Worm (Caenorhabditis elegans): ENCODE measurements around the gene lgc-12.

The lgc-12 gene

DNA sequence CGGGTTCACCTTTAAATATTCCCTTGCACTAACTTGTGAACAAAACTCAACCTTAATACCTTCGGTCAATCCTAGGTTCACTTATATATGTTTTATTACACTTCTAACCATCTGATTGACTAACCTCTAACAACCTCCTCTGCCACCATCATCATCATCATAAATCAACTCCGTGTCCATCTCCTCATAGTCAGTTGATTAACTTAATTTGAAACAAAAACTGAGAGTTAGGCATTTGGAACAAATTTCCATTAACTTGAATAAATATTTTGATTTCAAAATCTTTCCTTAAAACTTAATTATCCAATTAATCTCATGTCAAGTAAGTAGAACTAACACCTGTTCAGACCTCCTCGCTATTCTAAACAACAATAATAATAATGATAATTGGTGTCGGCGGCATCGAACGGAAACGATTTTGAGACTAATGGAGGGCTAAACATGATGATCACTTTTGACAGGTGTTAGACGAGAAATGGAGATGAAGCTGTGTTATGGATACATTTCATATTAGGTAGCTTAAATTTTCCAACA lies 8.2 kb upstream of the lgc-12 start:
- no peak for TF ChIP-seq elt-2 (tag; optimal IDR thresholded peaks at IDR 0.05)
- TF ChIP-seq sea-2 (GFP tag; optimal IDR thresholded peaks at IDR 0.05), result no peak
- no peak for TF ChIP-seq ZK546.5 (tag; optimal IDR thresholded peaks at IDR 0.05)
- TF ChIP-seq mdl-1 (tag; optimal IDR thresholded peaks at IDR 0.05), result no peak
- no peak for TF ChIP-seq ztf-11 (tag; optimal IDR thresholded peaks at IDR 0.05)
- no peak for TF ChIP-seq ztf-4 (tag; optimal IDR thresholded peaks at IDR 0.05)
- TF ChIP-seq pqm-1 (tag; optimal IDR thresholded peaks at IDR 0.05), result no peak
- TF ChIP-seq nhr-12 (tag; optimal IDR thresholded peaks at IDR 0.05), result no peak
- TF ChIP-seq lin-15B (tag; optimal IDR thresholded peaks at IDR 0.05), result no peak
- TF ChIP-seq unc-39 (tag; optimal IDR thresholded peaks at IDR 0.05), result no peak
- no peak for TF ChIP-seq jun-1 (tag; optimal IDR thresholded peaks at IDR 0.05)
- TF ChIP-seq zag-1 (tag; optimal IDR thresholded peaks at IDR 0.05), result no peak
- TF ChIP-seq pha-4 (tag; optimal IDR thresholded peaks at IDR 0.05), result no peak
- TF ChIP-seq elt-1 (tag; optimal IDR thresholded peaks at IDR 0.05), result no peak
- no peak for TF ChIP-seq egl-5 (tag; optimal IDR thresholded peaks at IDR 0.05)
- TF ChIP-seq nhr-25 (tag; optimal IDR thresholded peaks at IDR 0.05), result no peak

DNA sequence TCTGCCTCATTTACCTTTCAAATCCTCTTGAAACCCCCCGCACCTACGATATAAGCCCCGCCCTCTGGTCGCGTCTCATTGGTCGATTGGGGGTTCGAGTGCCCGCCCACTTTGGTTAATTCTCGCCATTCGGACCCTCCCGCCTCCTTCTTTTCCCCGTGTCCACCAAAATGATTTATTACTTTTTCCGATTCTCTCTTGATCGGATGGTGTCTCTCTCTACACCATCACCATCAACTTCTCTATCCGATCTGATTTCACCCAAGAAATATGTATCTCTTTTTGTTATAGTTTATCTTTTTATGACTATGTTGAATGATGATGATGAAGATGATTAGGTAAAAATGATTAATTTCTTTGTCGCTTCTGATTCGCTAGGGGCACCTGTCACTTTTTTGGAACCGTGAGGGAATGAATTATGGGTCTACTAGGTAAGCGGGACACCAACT lies 7.3 kb upstream of the lgc-12 start:
- TF ChIP-seq fos-1 (tag; optimal IDR thresholded peaks at IDR 0.05) (no peak), jun-1 (tag; optimal IDR thresholded peaks at IDR 0.05) (no peak), nfya-1 (tag; optimal IDR thresholded peaks at IDR 0.05; ENCODE audit: insufficient read depth) (peak; percentile 95), zag-1 (tag; optimal IDR thresholded peaks at IDR 0.05) (no peak), mml-1 (tag; optimal IDR thresholded peaks at IDR 0.05) (no peak), ceh-82 (tag; optimal IDR thresholded peaks at IDR 0.05) (no peak), nhr-76 (tag; optimal IDR thresholded peaks at IDR 0.05) (no peak), unc-62 (GFP tag; optimal IDR thresholded peaks at IDR 0.05) (peak; percentile 60), nhr-28 (tag; optimal IDR thresholded peaks at IDR 0.05) (no peak), nhr-237 (tag; optimal IDR thresholded peaks at IDR 0.05) (no peak), lin-39 (tag; optimal IDR thresholded peaks at IDR 0.05) (no peak), ceh-16 (tag; optimal IDR thresholded peaks at IDR 0.05) (no peak), elt-1 (tag; optimal IDR thresholded peaks at IDR 0.05) (peak; percentile 75), tbx-2 (tag; optimal IDR thresholded peaks at IDR 0.05) (no peak), nhr-77 (tag; optimal IDR thresholded peaks at IDR 0.05) (no peak), ZK546.5 (tag; optimal IDR thresholded peaks at IDR 0.05) (no peak), egl-27 (tag; optimal IDR thresholded peaks at IDR 0.05) (no peak), fkh-2 (tag; optimal IDR thresholded peaks at IDR 0.05) (no peak), nhr-25 (tag; optimal IDR thresholded peaks at IDR 0.05) (peak; percentile 34)

DNA sequence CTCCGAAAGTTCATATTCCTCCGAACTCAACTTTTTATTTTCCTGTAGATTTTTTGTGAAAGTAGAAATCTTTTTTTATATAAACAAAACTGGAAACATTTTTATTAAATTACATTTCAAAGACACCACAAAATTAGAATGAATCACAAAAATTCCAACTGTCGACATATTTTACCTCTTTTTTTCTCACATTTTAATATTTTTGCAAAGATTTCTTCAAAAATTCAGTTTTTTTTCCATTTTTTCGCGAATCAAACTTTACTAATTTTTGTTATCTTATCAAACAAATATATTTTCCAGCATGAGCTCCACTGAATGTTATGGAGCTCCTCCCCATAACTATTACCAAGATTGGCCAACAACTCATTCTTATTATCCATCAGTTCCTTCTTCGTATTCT lies 6.6 kb upstream of the lgc-12 start, which contains the start of gene ceh-13:
ceh-13 (plus strand) TSS at position 301 of the 400 bp plus-strand sequence.
- TF ChIP-seq mdl-1 (tag; optimal IDR thresholded peaks at IDR 0.05), result no peak

DNA sequence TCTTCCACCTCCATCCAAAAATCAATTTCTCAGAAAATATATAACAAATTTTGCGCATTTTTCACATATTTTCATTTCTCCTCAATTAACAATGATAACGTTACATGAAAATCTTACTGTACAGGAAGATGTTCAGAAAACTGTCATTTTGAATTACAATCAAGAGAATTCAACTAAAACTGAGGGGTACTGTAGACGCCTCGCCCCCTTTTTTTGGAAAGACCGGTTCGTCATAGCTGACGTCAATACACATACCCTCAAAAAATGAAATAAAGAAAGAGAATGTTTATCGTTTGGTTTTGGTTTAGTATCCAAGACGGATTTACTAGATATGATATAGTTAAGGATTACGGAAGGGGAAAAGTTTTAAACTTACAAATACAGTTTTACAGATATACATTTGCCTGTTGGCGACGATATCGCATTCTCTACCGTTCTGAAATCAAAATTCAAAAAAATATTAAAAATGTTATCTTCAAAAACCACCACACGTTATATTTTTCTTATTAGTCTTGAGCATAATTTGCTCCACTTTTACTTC lies 4.0 kb upstream of the lgc-12 start:
- TF ChIP-seq nhr-25 (tag; optimal IDR thresholded peaks at IDR 0.05), result peak; percentile 32
- peak; percentile 56 for TF ChIP-seq nfya-1 (tag; optimal IDR thresholded peaks at IDR 0.05; ENCODE audit: insufficient read depth)
- TF ChIP-seq nhr-23 (tag; optimal IDR thresholded peaks at IDR 0.05), result peak; percentile 47
- no peak for TF ChIP-seq ceh-9 (tag; optimal IDR thresholded peaks at IDR 0.05)

DNA sequence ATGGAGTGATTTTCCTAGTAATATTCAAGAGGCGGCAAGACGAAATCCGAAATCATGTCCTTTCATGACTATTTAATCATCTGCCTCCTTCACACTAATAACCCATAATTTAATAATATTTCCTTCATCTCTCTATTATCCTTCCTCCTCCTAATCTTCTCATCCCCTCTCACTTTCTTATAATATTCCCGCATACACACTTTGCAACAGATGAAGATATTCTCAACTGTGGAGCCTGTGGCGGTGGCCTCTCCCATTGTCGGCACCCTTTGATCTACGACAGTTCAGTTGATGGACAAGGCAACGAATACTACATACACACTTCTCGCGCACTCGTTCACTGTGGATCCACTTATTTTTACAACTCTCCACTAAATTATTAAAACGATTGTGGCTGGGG lies 3.3 kb upstream of the lgc-12 start:
- TF ChIP-seq eor-1 (tag; optimal IDR thresholded peaks at IDR 0.05) (no peak), skn-1 (tag; optimal IDR thresholded peaks at IDR 0.05) (no peak), lin-15B (tag; optimal IDR thresholded peaks at IDR 0.05) (no peak), sea-2 (GFP tag; optimal IDR thresholded peaks at IDR 0.05) (no peak), ceh-82 (tag; optimal IDR thresholded peaks at IDR 0.05) (no peak), fos-1 (tag; optimal IDR thresholded peaks at IDR 0.05) (no peak), ceh-16 (tag; optimal IDR thresholded peaks at IDR 0.05) (no peak), lsy-12 (tag; optimal IDR thresholded peaks at IDR 0.05) (no peak), nhr-11 (tag; optimal IDR thresholded peaks at IDR 0.05) (no peak)
